Fruit fly (Drosophila melanogaster) whole organism, prepupa: ENCODE data around the gene Sur.

Experiments
- Blimp-1 ChIP-seq: fragments of 200-800 bp; sonication (Bioruptor generic); optimal IDR thresholded peaks from 3 replicates; lab custom pipeline; 2017; ENCODE audit warnings: missing biosample characterization, missing genetic modification characterization, mild to moderate bottlenecking, moderate library complexity, missing genetic modification reagents
- CG10631 ChIP-seq: fragments of 200-800 bp; sonication (Bioruptor generic); optimal IDR thresholded peaks from 2 replicates; lab custom pipeline; 2016; ENCODE audit warnings: missing biosample characterization, missing genetic modification characterization
- CG3032 ChIP-seq: fragments of 200-800 bp; optimal IDR thresholded peaks from 2 replicates; lab custom pipeline; 2019; ENCODE audit warnings: missing biosample characterization, mild to moderate bottlenecking, missing genetic modification characterization, moderate library complexity
- CG6792 ChIP-seq: fragments of 200-800 bp; sonication (Bioruptor generic); optimal IDR thresholded peaks from 3 replicates; lab custom pipeline; 2016; ENCODE audit warnings: missing biosample characterization, missing genetic modification characterization
- CG6854 ChIP-seq: fragments of 200-800 bp; sonication (Bioruptor generic); optimal IDR thresholded peaks from 2 replicates; lab custom pipeline; 2017; ENCODE audit warnings: missing biosample characterization, mild to moderate bottlenecking, missing genetic modification characterization
- CG7368 ChIP-seq: fragments of 200-800 bp; sonication (Bioruptor generic); optimal IDR thresholded peaks from 3 replicates; lab custom pipeline; 2016; ENCODE audit warnings: missing biosample characterization, missing genetic modification characterization
- CG8119 ChIP-seq: fragments of 200-800 bp; sonication (Bioruptor generic); IDR thresholded peaks from 3 replicates; pipeline ENCODE4 v1.3.6; 2022; ENCODE audit warnings: missing biosample characterization, missing genetic modification characterization
- CG8319 ChIP-seq: fragments of 200-800 bp; sonication (Bioruptor generic); optimal IDR thresholded peaks from 3 replicates; lab custom pipeline; 2016; ENCODE audit warnings: missing biosample characterization, missing genetic modification characterization
- CG9139 ChIP-seq: fragments of 200-800 bp; sonication (Bioruptor generic); optimal IDR thresholded peaks from 3 replicates; lab custom pipeline; 2017; ENCODE audit warnings: missing biosample characterization, mild to moderate bottlenecking, missing genetic modification characterization
- Sox102F ChIP-seq: fragments of 200-800 bp; sonication (Bioruptor generic); optimal IDR thresholded peaks from 2 replicates; lab custom pipeline; 2016; ENCODE audit warnings: missing biosample characterization, mild to moderate bottlenecking, missing genetic modification characterization
- cyc ChIP-seq: fragments of 200-800 bp; sonication (Bioruptor generic); optimal IDR thresholded peaks from 3 replicates; lab custom pipeline; 2016; ENCODE audit warnings: missing biosample characterization, missing genetic modification characterization
- svp ChIP-seq: fragments of 200-800 bp; sonication (Bioruptor generic); peaks from one replicate; lab custom pipeline; 2016; ENCODE audit warnings: missing biosample characterization, missing genetic modification characterization
- vri ChIP-seq: fragments of 200-800 bp; sonication (Bioruptor generic); optimal IDR thresholded peaks from 3 replicates; lab custom pipeline; 2016; ENCODE audit warnings: missing biosample characterization, mild to moderate bottlenecking, missing genetic modification characterization

DNA sequence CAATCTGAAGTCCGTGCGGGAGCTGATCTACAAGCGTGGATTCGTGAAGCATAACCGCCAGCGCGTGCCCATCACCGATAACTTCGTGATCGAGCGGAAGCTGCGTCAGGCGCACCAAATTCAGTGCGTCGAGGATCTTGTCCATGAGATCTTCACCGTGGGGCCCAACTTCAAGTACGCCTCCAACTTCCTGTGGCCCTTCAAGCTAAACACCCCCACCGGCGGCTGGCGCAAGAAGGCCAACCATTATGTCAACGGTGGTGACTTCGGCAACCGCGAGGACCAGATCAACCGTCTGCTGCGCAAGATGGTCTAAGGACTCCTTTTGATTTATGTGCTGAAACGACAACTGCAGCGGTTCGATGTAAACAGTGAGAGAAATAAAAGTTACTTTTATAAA lies 2.8 kb upstream of the Sur start:
- TF ChIP-seq Sox102F (no peak), CG8319 (GFP tag; lab: Kevin White, UChicago) (no peak), CG6854 (no peak), CG8119 (no peak), CG7368 (GFP tag; lab: Kevin White, UChicago) (no peak), vri (GFP tag; lab: Kevin White, UChicago) (no peak), cyc (GFP tag; lab: Kevin White, UChicago) (no peak), Blimp-1 (GFP tag; lab: Kevin White, UChicago) (no peak), CG10631 (GFP tag; lab: Kevin White, UChicago) (no peak), CG6792 (GFP tag; lab: Kevin White, UChicago) (no peak), CG3032 (no peak), svp (no peak), CG9139 (GFP tag; lab: Kevin White, UChicago) (no peak)
